Worm (Caenorhabditis elegans) whole organism, L3 larva: ENCODE results near the gene cyp-33D3.

Experiments used
- egl-27 ChIP-seq: sonication (generic microtip); optimal IDR thresholded peaks from 4 replicates; lab custom pipeline; 2017; ENCODE audit warnings: missing biosample characterization, missing genetic modification reagents, missing genetic modification characterization
- elt-3 ChIP-seq, 3 experiments: fragments of 150-350 bp in 1 of 3; sonication (generic microtip) in 2 of 3; optimal IDR thresholded peaks; 2 replicates in 2 of 3; 4 replicates in 1 of 3; lab custom pipeline; 2014 to 2017; ENCODE audit warnings: missing biosample characterization in 3 of 3, missing genetic modification characterization in 3 of 3
- mml-1 ChIP-seq: fragments of 150-350 bp; sonication (generic microtip); optimal IDR thresholded peaks from 3 replicates; lab custom pipeline; 2014; ENCODE audit warnings: missing biosample characterization, missing genetic modification characterization
- nhr-25 ChIP-seq: sonication (generic microtip); optimal IDR thresholded peaks from 2 replicates; lab custom pipeline; 2017; ENCODE audit warnings: missing biosample characterization, missing genetic modification characterization
- pqm-1 ChIP-seq: fragments of 150-350 bp; optimal IDR thresholded peaks from 2 replicates; lab custom pipeline; 2017; ENCODE audit warnings: missing biosample characterization, missing genetic modification characterization, inconsistent platforms
- zag-1 ChIP-seq: fragments of 150-350 bp; optimal IDR thresholded peaks from 2 replicates; lab custom pipeline; 2014; ENCODE audit warnings: missing biosample characterization, missing genetic modification characterization

ce11 chrV:18802077-18802476 is 34.9 kb downstream of the cyp-33D3 start, which contains the start of gene C54E10.11:
- TF ChIP-seq mml-1 (tag; lab: Kevin White, UChicago) (no peak), nhr-25 (tag; lab: Kevin White, UChicago) (no peak), pqm-1 (tag; lab: Kevin White, UChicago) (no peak), egl-27 (tag; lab: Kevin White, UChicago) (no peak), zag-1 (tag; lab: Kevin White, UChicago) (no peak), elt-3 (tag; optimal IDR thresholded peaks at IDR 0.05; lab: Kevin White, UChicago) (no peak)
